Fruit fly (Drosophila melanogaster): ENCODE measurements around the gene PolrMT.

PolrMT gene

DNA sequence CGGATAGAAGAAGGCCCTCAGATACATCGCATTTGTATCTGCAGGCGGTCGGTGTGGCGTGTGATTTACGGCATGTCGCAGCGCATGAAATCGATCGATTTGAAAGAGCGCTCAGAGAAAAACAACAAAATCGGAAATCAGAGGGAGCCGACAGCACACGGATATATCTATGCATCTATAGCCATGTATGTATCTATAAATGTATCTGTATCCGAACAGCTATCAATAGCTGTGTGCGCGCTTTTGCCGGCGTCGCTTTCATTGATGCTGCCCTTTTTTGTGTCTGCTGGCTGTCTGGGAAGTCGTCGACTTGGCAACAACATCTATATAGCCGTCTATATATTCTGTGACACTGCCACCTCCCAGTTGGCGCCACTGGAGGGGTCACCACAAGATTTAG is 43.6 kb downstream of the PolrMT start (continued):
- TF ChIP-seq toy (GFP tag; IDR thresholded peaks at IDR 0.05) (no peak), sens (GFP tag) (peak; percentile 59), Hr39 (optimal IDR thresholded peaks at IDR 0.05) (no peak), Taf1 (GFP tag; IDR thresholded peaks at IDR 0.05) (no peak), pum (GFP tag; optimal IDR thresholded peaks at IDR 0.05) (no peak)

DNA sequence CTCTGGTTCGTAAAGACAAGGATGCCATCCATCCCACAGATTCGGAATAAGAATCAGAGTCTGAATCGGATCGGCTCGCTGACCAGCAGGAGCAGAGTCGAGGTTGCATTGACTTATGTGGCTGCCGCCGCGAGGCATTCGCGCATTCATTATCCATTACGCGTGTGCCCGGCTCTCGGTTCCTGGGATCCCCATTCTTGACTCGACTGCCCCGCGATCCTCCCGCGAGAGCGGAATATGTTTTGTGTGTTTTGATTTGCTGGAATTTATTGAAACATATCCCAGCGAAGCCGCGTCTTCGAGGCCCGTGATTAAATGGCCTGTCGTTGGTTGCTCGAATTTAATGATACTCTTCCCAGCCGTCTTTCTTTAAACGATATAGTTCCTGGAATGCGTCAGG is 44.5 kb downstream of the PolrMT start:
- TF ChIP-seq ara (GFP tag; IDR thresholded peaks at IDR 0.05): 0 out of 2 replicates have a peak, but pooled peaks have one; percentile 6
- no peak for TF ChIP-seq ci (GFP tag; IDR thresholded peaks at IDR 0.05)

DNA sequence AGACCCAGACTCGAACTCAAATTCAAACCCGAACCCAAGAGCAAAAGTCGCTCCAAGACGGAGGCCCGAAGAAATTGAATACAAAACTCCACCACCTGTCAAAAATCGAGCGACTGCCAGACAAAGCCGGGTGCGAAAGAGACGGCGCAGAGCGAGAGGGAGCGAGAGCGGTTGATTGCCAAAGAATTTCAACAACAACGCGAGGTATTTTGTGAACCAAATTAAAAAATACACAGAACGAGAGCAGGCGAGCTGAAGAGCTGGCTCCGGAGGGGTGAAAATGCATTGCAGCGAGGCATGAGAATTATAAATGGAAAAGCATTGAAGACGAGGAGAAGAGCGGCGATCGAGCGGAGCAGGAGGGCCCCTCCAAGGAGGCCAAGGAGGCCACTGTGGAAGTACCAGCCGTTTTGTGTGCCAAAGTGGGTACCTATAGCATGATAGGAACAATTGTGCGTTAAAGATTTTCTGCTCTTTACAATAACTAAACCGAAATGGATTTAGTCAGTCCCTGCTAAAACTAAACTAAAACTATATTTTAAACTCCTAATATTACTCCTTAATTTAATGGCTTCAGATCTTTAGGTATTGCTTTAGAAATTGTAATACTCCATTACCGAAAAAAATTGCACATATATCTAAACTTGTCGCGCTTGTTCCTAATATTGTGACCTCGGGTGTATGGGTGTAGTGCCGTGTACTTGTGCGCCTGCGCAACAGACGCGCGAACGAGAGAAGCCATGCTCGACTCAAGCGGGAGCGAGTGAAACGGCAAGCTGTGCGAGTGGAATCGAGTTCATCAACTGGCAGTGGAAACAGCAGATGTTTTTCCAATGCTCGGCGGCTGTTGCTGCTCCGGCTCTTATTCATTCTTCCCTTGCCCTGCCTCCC is 45.5 kb downstream of the PolrMT start:
- TF ChIP-seq grau (tag; optimal IDR thresholded peaks at IDR 0.05): peak; percentile 53
- TF ChIP-seq CG2712 (tag; optimal IDR thresholded peaks at IDR 0.05): peak; percentile 73
- 0 out of 2 replicates have a peak, but pooled peaks have one; percentile 39 for TF ChIP-seq Awh (GFP tag; IDR thresholded peaks at IDR 0.05)
- TF ChIP-seq D19A (tag; optimal IDR thresholded peaks at IDR 0.05): peak; percentile 22
- peak; percentile 30 for TF ChIP-seq PHDP (tag; optimal IDR thresholded peaks at IDR 0.05)
- TF ChIP-seq CG7357 (GFP tag; IDR thresholded peaks at IDR 0.05): peak; percentile 8; the same call in 1 of the 3 replicates
- peak; percentile 52 for TF ChIP-seq CG2678 (tag; optimal IDR thresholded peaks at IDR 0.05)
- TF ChIP-seq Vsx1 (GFP tag; optimal IDR thresholded peaks at IDR 0.05): peak; percentile 38
- TF ChIP-seq CG6791 (GFP tag; IDR thresholded peaks at IDR 0.05; ENCODE audit: partially characterized antibody): no peak
- no peak for TF ChIP-seq TFAM (GFP tag; optimal IDR thresholded peaks at IDR 0.05)
- no peak for TF ChIP-seq CG10543 (GFP tag; optimal IDR thresholded peaks at IDR 0.05)
- TF ChIP-seq sima (GFP tag; optimal IDR thresholded peaks at IDR 0.05): no peak
- peak; percentile 70 for TF ChIP-seq Ets65A (GFP tag)
- no peak for TF ChIP-seq CG32767 (GFP tag; IDR thresholded peaks at IDR 0.05)
- TF ChIP-seq CG13624 (GFP tag; optimal IDR thresholded peaks at IDR 0.05): no peak
- peak; percentile 36 for TF ChIP-seq CG13775 (GFP tag; optimal IDR thresholded peaks at IDR 0.05)
- peak; percentile 87 for TF ChIP-seq ac (GFP tag; optimal IDR thresholded peaks at IDR 0.05)
- no peak for TF ChIP-seq Trl (optimal IDR thresholded peaks at IDR 0.05)
- peak; percentile 28 for TF ChIP-seq Trl (GFP tag; optimal IDR thresholded peaks at IDR 0.05)
- TF ChIP-seq CG9609 (GFP tag; optimal IDR thresholded peaks at IDR 0.05): peak; percentile 22
- peak; percentile 35 for TF ChIP-seq Atf-2 (GFP tag; optimal IDR thresholded peaks at IDR 0.05)
- TF ChIP-seq CG30403 (GFP tag; optimal IDR thresholded peaks at IDR 0.05): peak; percentile 59
- no peak for TF ChIP-seq CG15011 (GFP tag; optimal IDR thresholded peaks at IDR 0.05)
- TF ChIP-seq lbe (GFP tag; optimal IDR thresholded peaks at IDR 0.05): peak; percentile 40
- no peak for TF ChIP-seq Jarid2 (GFP tag; optimal IDR thresholded peaks at IDR 0.05)
- TF ChIP-seq CG7839 (tag; optimal IDR thresholded peaks at IDR 0.05): peak; percentile 43
- peak; percentile 22 for TF ChIP-seq CG15269 (tag; optimal IDR thresholded peaks at IDR 0.05)
- peak; percentile 43 for TF ChIP-seq Chrac-16 (GFP tag; optimal IDR thresholded peaks at IDR 0.05)
- TF ChIP-seq NC2β (GFP tag; optimal IDR thresholded peaks at IDR 0.05): peak; percentile 50
- TF ChIP-seq CG34224 (GFP tag; IDR thresholded peaks at IDR 0.05; ENCODE audit: partially characterized antibody): no peak
- TF ChIP-seq gsb-n (tag; optimal IDR thresholded peaks at IDR 0.05): peak; percentile 20
- peak; percentile 16 for TF ChIP-seq bcd (GFP tag; optimal IDR thresholded peaks at IDR 0.05)
- TF ChIP-seq unpg (GFP tag; optimal IDR thresholded peaks at IDR 0.05): peak; percentile 59
- TF ChIP-seq dpn (GFP tag; optimal IDR thresholded peaks at IDR 0.05): peak in 1 of 2 experiments; percentile 14
- peak; percentile 4 for TF ChIP-seq MTF-1 (GFP tag; optimal IDR thresholded peaks at IDR 0.05; ENCODE audit: borderline replicate concordance)
- TF ChIP-seq CG8388 (GFP tag; optimal IDR thresholded peaks at IDR 0.05): peak; percentile 45
- TF ChIP-seq Kr (GFP tag; optimal IDR thresholded peaks at IDR 0.05): peak; percentile 21
- TF ChIP-seq CG4404 (GFP tag; IDR thresholded peaks at IDR 0.05): peak; percentile 35; the same call in 1 of the 2 replicates
- peak; percentile 32 to 40 for TF ChIP-seq chif (GFP tag; optimal IDR thresholded peaks at IDR 0.05)
